Worm (Caenorhabditis elegans) whole organism, L1 larva: ENCODE data around the gene F44E2.4.
A peak's percentile ranks its signal among the peaks of the same experiment; 100 is the strongest.

Experiments
- F16B12.6 ChIP-seq: fragments of 150-350 bp; optimal IDR thresholded peaks from 2 replicates; lab custom pipeline; 2014; ENCODE audit warnings: missing biosample characterization, missing genetic modification characterization
- aha-1 ChIP-seq: fragments of 150-350 bp; optimal IDR thresholded peaks from 2 replicates; lab custom pipeline; 2014; ENCODE audit warnings: missing biosample characterization, missing genetic modification characterization
- ama-1 ChIP-seq: fragments of 150-350 bp; optimal IDR thresholded peaks from 2 replicates; lab custom pipeline; 2014
- blmp-1 ChIP-seq: fragments of 150-350 bp; optimal IDR thresholded peaks from 2 replicates; lab custom pipeline; 2014; ENCODE audit warnings: missing biosample characterization, missing genetic modification characterization
- ceh-8 ChIP-seq: fragments of 200-800 bp; sonication (Bioruptor generic); optimal IDR thresholded peaks from 2 replicates; lab custom pipeline; 2018; ENCODE audit warnings: mild to moderate bottlenecking, missing genetic modification characterization, moderate library complexity, missing compliant biosample characterization
- ces-1 ChIP-seq: fragments of 150-350 bp; optimal IDR thresholded peaks from 2 replicates; lab custom pipeline; 2014; ENCODE audit warnings: missing biosample characterization, missing genetic modification reagents, missing genetic modification characterization
- efl-1 ChIP-seq, 4 experiments: fragments of 150-350 bp; optimal IDR thresholded peaks in 3 of 4; peaks in 1 of 4; 1 replicate in 1 of 4; 2 replicates in 3 of 4; lab custom pipeline; 2014; ENCODE audit warnings: missing biosample characterization in 2 of 4, missing genetic modification characterization in 2 of 4, missing genetic modification reagents in 2 of 4
- isw-1 ChIP-seq: fragments of 200-800 bp; sonication (Bioruptor generic); IDR thresholded peaks from 2 replicates; pipeline ENCODE4 v1.3.6; 2022; ENCODE audit warnings: missing genetic modification characterization, missing compliant biosample characterization
- lin-35 ChIP-seq, 2 experiments: fragments of 150-350 bp; optimal IDR thresholded peaks; 2 replicates each; lab custom pipeline; 2014; ENCODE audit warnings: missing biosample characterization in 2 of 2, missing genetic modification characterization in 2 of 2, missing genetic modification reagents in 2 of 2
- lin-39 ChIP-seq: fragments of 150-350 bp; optimal IDR thresholded peaks from 2 replicates; lab custom pipeline; 2014; ENCODE audit warnings: missing biosample characterization, missing genetic modification reagents, missing genetic modification characterization
- lsy-2 ChIP-seq, 2 experiments: fragments of 150-350 bp; optimal IDR thresholded peaks; 2 replicates each; lab custom pipeline; 2014; ENCODE audit warnings: missing biosample characterization in 2 of 2, missing genetic modification characterization in 2 of 2
- nhr-12 ChIP-seq: sonication (generic microtip); optimal IDR thresholded peaks from 2 replicates; lab custom pipeline; 2017; ENCODE audit warnings: missing biosample characterization, missing genetic modification characterization
- nhr-90 ChIP-seq: sonication (generic microtip); optimal IDR thresholded peaks from 2 replicates; lab custom pipeline; 2016; ENCODE audit warnings: mild to moderate bottlenecking, missing genetic modification characterization, missing compliant biosample characterization; ENCODE audit not compliant: poor library complexity
- ztf-11 ChIP-seq, 2 experiments: sonication (generic microtip); optimal IDR thresholded peaks; 2 replicates each; lab custom pipeline; 2016 to 2017; ENCODE audit warnings: missing genetic modification characterization in 2 of 2, missing biosample characterization in 1 of 2, missing compliant biosample characterization in 1 of 2

DNA sequence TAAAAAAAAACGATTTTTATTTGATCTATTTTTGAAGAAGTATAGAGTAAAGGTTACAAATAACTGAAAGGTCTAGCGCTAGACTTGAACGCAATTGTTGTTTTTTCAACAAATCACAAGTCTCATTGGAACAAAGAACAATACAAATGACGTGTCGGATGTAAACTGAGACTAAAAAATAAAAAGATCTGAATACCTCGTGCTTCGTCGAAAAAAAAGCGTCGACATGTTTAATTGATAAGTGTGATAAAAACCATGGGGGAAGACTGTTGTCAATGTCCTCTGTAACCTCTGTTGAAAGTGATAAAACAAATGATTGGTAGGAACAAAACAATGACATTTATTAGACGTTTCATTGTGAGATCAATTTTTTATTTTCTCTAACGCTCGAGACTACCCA is 55.5 kb downstream of the F44E2.4 start:
- TF ChIP-seq blmp-1 (tag; lab: Kevin White, UChicago) = peak; percentile 10
- TF ChIP-seq lsy-2 (tag; optimal IDR thresholded peaks at IDR 0.05; lab: Kevin White, UChicago) = no peak
- TF ChIP-seq lin-39 = no peak
- no peak for TF ChIP-seq aha-1
- TF ChIP-seq nhr-90 (tag; lab: Kevin White, UChicago) = peak; percentile 2
- TF ChIP-seq efl-1 (optimal IDR thresholded peaks at IDR 0.05; lab: Kevin White, UChicago) = no peak
- peak in 1 of 2 experiments; percentile 19 for TF ChIP-seq efl-1 (GFP tag; optimal IDR thresholded peaks at IDR 0.05 in 1 of 2; lab: Kevin White, UChicago)
- no peak for TF ChIP-seq isw-1 (GFP tag; lab: Robert Waterston, UW)
- no peak for TF ChIP-seq ama-1
- peak in 1 of 2 experiments; percentile 65 for TF ChIP-seq lin-35 (GFP tag; optimal IDR thresholded peaks at IDR 0.05; lab: Kevin White, UChicago)
- no peak for TF ChIP-seq nhr-12 (tag; lab: Kevin White, UChicago)
- no peak for TF ChIP-seq ces-1 (GFP tag; lab: Kevin White, UChicago)
- no peak for TF ChIP-seq F16B12.6 (tag; lab: Kevin White, UChicago)
- no peak for TF ChIP-seq ceh-8 (GFP tag; lab: Kevin White, UChicago)
- TF ChIP-seq ztf-11 (tag; optimal IDR thresholded peaks at IDR 0.05; lab: Kevin White, UChicago) = no peak
